Worm (Caenorhabditis elegans): Measurements from ENCODE around the gene T24B8.4.
A peak's percentile ranks its signal among the peaks of the same experiment; 100 is the strongest.

Gene T24B8.4

ce11 chrII:9017628-9018027, 53.0 kb downstream of the T24B8.4 start:
- TF ChIP-seq unc-39 (tag; optimal IDR thresholded peaks at IDR 0.05) = no peak
- no peak for TF ChIP-seq cnd-1 (tag; optimal IDR thresholded peaks at IDR 0.05)
- no peak for TF ChIP-seq mab-5 (tag; optimal IDR thresholded peaks at IDR 0.05)
- no peak for TF ChIP-seq nhr-2 (tag; optimal IDR thresholded peaks at IDR 0.05)
- no peak for TF ChIP-seq unc-120 (tag; optimal IDR thresholded peaks at IDR 0.05; ENCODE audit: poor library complexity, severe bottlenecking)
- no peak for TF ChIP-seq zip-8 (tag; optimal IDR thresholded peaks at IDR 0.05)
- no peak for TF ChIP-seq ces-1 (GFP tag; optimal IDR thresholded peaks at IDR 0.05)
- no peak for TF ChIP-seq sem-2 (GFP tag; optimal IDR thresholded peaks at IDR 0.05)
- no peak for TF ChIP-seq ceh-39 (tag; optimal IDR thresholded peaks at IDR 0.05)
- TF ChIP-seq hlh-1 (tag; optimal IDR thresholded peaks at IDR 0.05) = no peak
- TF ChIP-seq drap-1 (GFP tag; optimal IDR thresholded peaks at IDR 0.05) = no peak
- TF ChIP-seq M03D4.4 (tag; optimal IDR thresholded peaks at IDR 0.05) = no peak
- no peak for TF ChIP-seq lin-32 (GFP tag; optimal IDR thresholded peaks at IDR 0.05)
- no peak for TF ChIP-seq tbx-8 (GFP tag; optimal IDR thresholded peaks at IDR 0.05)
- no peak for TF ChIP-seq lsy-2 (tag; optimal IDR thresholded peaks at IDR 0.05)
- TF ChIP-seq ceh-83 (GFP tag; optimal IDR thresholded peaks at IDR 0.05) = no peak

ce11 chrII:9014877-9015505, 55.6 kb downstream of the T24B8.4 start:
- TF ChIP-seq tbx-8 (GFP tag; optimal IDR thresholded peaks at IDR 0.05) = no peak
- peak; percentile 74 for TF ChIP-seq unc-62 (GFP tag; optimal IDR thresholded peaks at IDR 0.05)
- TF ChIP-seq unc-39 (tag; optimal IDR thresholded peaks at IDR 0.05) = no peak
- peak; percentile 73 for TF ChIP-seq hlh-1 (tag; optimal IDR thresholded peaks at IDR 0.05)
- TF ChIP-seq unc-120 (tag; optimal IDR thresholded peaks at IDR 0.05; ENCODE audit: poor library complexity, severe bottlenecking) = peak; percentile 33

- TF ChIP-seq lsy-2 (tag; optimal IDR thresholded peaks at IDR 0.05) = no peak
Measured at ce11 chrII:9014188-9014587, 56.5 kb downstream of the T24B8.4 start.

Measured in whole organism, mixed stage, embryonic.